Fruit fly (Drosophila melanogaster): ENCODE results near the gene Epg5.

DNA sequence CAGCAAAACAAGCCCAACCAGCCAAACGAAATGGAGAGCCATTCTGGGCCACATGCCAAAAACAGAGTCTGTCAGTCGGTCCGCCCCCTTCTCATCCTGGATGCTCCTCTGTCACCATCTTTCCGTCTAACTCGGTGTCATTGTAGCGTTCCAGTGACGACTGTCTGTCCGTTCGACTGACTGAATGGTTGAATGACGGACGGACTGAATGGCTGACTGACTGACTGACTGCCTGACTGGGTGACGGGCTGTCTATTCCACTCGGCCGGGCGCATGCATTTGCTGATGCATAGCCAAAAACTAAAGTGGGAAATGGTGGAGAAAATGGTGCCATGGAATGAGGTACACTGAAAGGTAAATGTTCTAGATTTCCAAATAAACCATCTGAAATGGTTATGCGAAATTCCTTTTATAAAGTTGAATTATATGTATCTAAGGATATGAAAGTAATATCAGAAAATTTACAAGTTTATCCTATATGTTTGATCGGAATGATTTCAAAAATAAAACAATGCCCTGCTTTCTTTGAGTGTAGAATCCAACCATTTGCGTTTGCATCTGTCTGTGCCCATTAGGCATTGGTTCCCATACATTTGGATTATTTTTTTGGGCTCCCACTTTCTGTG, 45.7 kb upstream of the Epg5 start:
- TF ChIP-seq CG9139 (GFP tag; optimal IDR thresholded peaks at IDR 0.05) = no peak
- no peak for TF ChIP-seq CG6163 (GFP tag; IDR thresholded peaks at IDR 0.05)
- TF ChIP-seq CG6808 (GFP tag; optimal IDR thresholded peaks at IDR 0.05) = no peak
- no peak for TF ChIP-seq lz (GFP tag; optimal IDR thresholded peaks at IDR 0.05)
- no peak for TF ChIP-seq CG10669 (GFP tag; optimal IDR thresholded peaks at IDR 0.05)
- no peak for TF ChIP-seq CG1621 (tag; optimal IDR thresholded peaks at IDR 0.05)
- no peak for TF ChIP-seq ss (GFP tag; optimal IDR thresholded peaks at IDR 0.05)
- no peak for TF ChIP-seq CG16779 (tag; optimal IDR thresholded peaks at IDR 0.05)
- no peak for TF ChIP-seq achi (GFP tag; optimal IDR thresholded peaks at IDR 0.05)
- no peak for TF ChIP-seq pdm3 (GFP tag; optimal IDR thresholded peaks at IDR 0.05)
